Worm (Caenorhabditis elegans) whole organism, L1 larva: ENCODE measurements around the gene clec-70.

Source experiments
- C16A3.4 ChIP-seq: fragments of 150-350 bp; optimal IDR thresholded peaks from 2 replicates; lab custom pipeline; 2014; ENCODE audit warnings: missing biosample characterization, missing genetic modification characterization
- C34B4.2 ChIP-seq: sonication (generic microtip); optimal IDR thresholded peaks from 2 replicates; lab custom pipeline; 2017; ENCODE audit warnings: mild to moderate bottlenecking, missing genetic modification characterization, missing compliant biosample characterization
- aha-1 ChIP-seq: fragments of 150-350 bp; optimal IDR thresholded peaks from 2 replicates; lab custom pipeline; 2014; ENCODE audit warnings: missing biosample characterization, missing genetic modification characterization
- aly-2 ChIP-seq: fragments of 150-350 bp; optimal IDR thresholded peaks from 2 replicates; lab custom pipeline; 2014; ENCODE audit warnings: missing biosample characterization, missing genetic modification characterization
- ceh-63 ChIP-seq: fragments of 200-800 bp; sonication (Bioruptor generic); optimal IDR thresholded peaks from 2 replicates; lab custom pipeline; 2018; ENCODE audit warnings: mild to moderate bottlenecking, missing genetic modification characterization, missing compliant biosample characterization
- ceh-8 ChIP-seq: fragments of 200-800 bp; sonication (Bioruptor generic); optimal IDR thresholded peaks from 2 replicates; lab custom pipeline; 2018; ENCODE audit warnings: mild to moderate bottlenecking, missing genetic modification characterization, moderate library complexity, missing compliant biosample characterization
- dpl-1 ChIP-seq, 3 experiments: fragments of 150-350 bp in 2 of 3; sonication (generic microtip) in 1 of 3; optimal IDR thresholded peaks; 2 replicates each; lab custom pipeline; 2014 to 2017; ENCODE audit warnings: missing biosample characterization in 3 of 3, missing genetic modification characterization in 3 of 3, missing genetic modification reagents in 3 of 3
- efl-1 ChIP-seq, 4 experiments: fragments of 150-350 bp; optimal IDR thresholded peaks in 3 of 4; peaks in 1 of 4; 1 replicate in 1 of 4; 2 replicates in 3 of 4; lab custom pipeline; 2014; ENCODE audit warnings: missing biosample characterization in 2 of 4, missing genetic modification characterization in 2 of 4, missing genetic modification reagents in 2 of 4
- efl-3 ChIP-seq: fragments of 200-800 bp; sonication (Bioruptor generic); optimal IDR thresholded peaks from 2 replicates; lab custom pipeline; 2018; ENCODE audit warnings: mild to moderate bottlenecking, missing genetic modification characterization, missing compliant biosample characterization
- egl-13 ChIP-seq: sonication (generic microtip); optimal IDR thresholded peaks from 2 replicates; lab custom pipeline; 2016; ENCODE audit warnings: missing genotype, missing genetic modification reagents, missing genetic modification characterization, missing compliant biosample characterization
- elt-2 ChIP-seq: sonication (generic microtip); optimal IDR thresholded peaks from 2 replicates; lab custom pipeline; 2016; ENCODE audit warnings: missing genetic modification characterization, mild to moderate bottlenecking, inconsistent platforms, missing compliant biosample characterization, missing genetic modification reagents
- elt-3 ChIP-seq, 6 experiments: fragments of 150-350 bp in 1 of 6; sonication (generic microtip); optimal IDR thresholded peaks; 2 replicates each; lab custom pipeline; 2017 to 2018; ENCODE audit warnings: missing biosample characterization in 6 of 6, missing genetic modification characterization in 6 of 6, inconsistent platforms in 1 of 6
- ets-5 ChIP-seq: fragments of 200-800 bp; sonication (Bioruptor generic); IDR thresholded peaks from 2 replicates; pipeline ENCODE4 v1.3.6; 2022; ENCODE audit warnings: missing genetic modification characterization, missing compliant biosample characterization
- fkh-4 ChIP-seq: sonication (generic microtip); optimal IDR thresholded peaks from 2 replicates; lab custom pipeline; 2016; ENCODE audit warnings: missing compliant biosample characterization, missing genetic modification characterization, borderline replicate concordance
- fos-1 ChIP-seq: fragments of 150-350 bp; optimal IDR thresholded peaks from 2 replicates; lab custom pipeline; 2014; ENCODE audit warnings: missing biosample characterization, missing genetic modification characterization
- hlh-17 ChIP-seq: fragments of 200-800 bp; sonication (Bioruptor generic); optimal IDR thresholded peaks from 2 replicates; lab custom pipeline; 2018; ENCODE audit warnings: missing genetic modification characterization, mild to moderate bottlenecking, missing compliant biosample characterization, moderate library complexity, borderline replicate concordance
- irx-1 ChIP-seq: sonication (generic microtip); optimal IDR thresholded peaks from 2 replicates; lab custom pipeline; 2016; ENCODE audit warnings: missing genetic modification characterization, missing compliant biosample characterization
- jun-1 ChIP-seq: fragments of 150-350 bp; optimal IDR thresholded peaks from 2 replicates; lab custom pipeline; 2014; ENCODE audit warnings: missing biosample characterization, missing genetic modification reagents, missing genetic modification characterization
- lin-14 ChIP-seq: fragments of 200-800 bp; sonication (Bioruptor generic); optimal IDR thresholded peaks from 2 replicates; lab custom pipeline; 2018; ENCODE audit warnings: mild to moderate bottlenecking, missing genetic modification characterization, moderate library complexity, missing compliant biosample characterization
- lin-35 ChIP-seq, 2 experiments: fragments of 150-350 bp; optimal IDR thresholded peaks; 2 replicates each; lab custom pipeline; 2014; ENCODE audit warnings: missing biosample characterization in 2 of 2, missing genetic modification characterization in 2 of 2, missing genetic modification reagents in 2 of 2
- lin-39 ChIP-seq: fragments of 150-350 bp; optimal IDR thresholded peaks from 2 replicates; lab custom pipeline; 2014; ENCODE audit warnings: missing biosample characterization, missing genetic modification reagents, missing genetic modification characterization
- lir-3 ChIP-seq: sonication (generic microtip); optimal IDR thresholded peaks from 2 replicates; lab custom pipeline; 2016; ENCODE audit warnings: mild to moderate bottlenecking, missing genetic modification characterization, moderate library complexity, missing compliant biosample characterization; ENCODE audit not compliant: poor library complexity
- lsy-2 ChIP-seq, 2 experiments: fragments of 150-350 bp; optimal IDR thresholded peaks; 2 replicates each; lab custom pipeline; 2014; ENCODE audit warnings: missing biosample characterization in 2 of 2, missing genetic modification characterization in 2 of 2
- mdl-1 ChIP-seq, 2 experiments: fragments of 150-350 bp; optimal IDR thresholded peaks; 2 replicates each; lab custom pipeline; 2014 to 2017; ENCODE audit warnings: missing biosample characterization in 2 of 2, missing genetic modification characterization in 2 of 2, inconsistent platforms in 1 of 2
- mep-1 ChIP-seq: fragments of 150-350 bp; optimal IDR thresholded peaks from 2 replicates; lab custom pipeline; 2014; ENCODE audit warnings: missing biosample characterization, missing genetic modification characterization
- nhr-20 ChIP-seq: sonication (generic microtip); optimal IDR thresholded peaks from 2 replicates; lab custom pipeline; 2016; ENCODE audit warnings: mild to moderate bottlenecking, missing genetic modification characterization, missing compliant biosample characterization
- nhr-28 ChIP-seq: fragments of 150-350 bp; optimal IDR thresholded peaks from 2 replicates; lab custom pipeline; 2014; ENCODE audit warnings: missing biosample characterization, missing genetic modification characterization
- nhr-76 ChIP-seq: sonication (generic microtip); optimal IDR thresholded peaks from 2 replicates; lab custom pipeline; 2017; ENCODE audit warnings: missing biosample characterization, missing genetic modification characterization
- nhr-90 ChIP-seq: sonication (generic microtip); optimal IDR thresholded peaks from 2 replicates; lab custom pipeline; 2016; ENCODE audit warnings: mild to moderate bottlenecking, missing genetic modification characterization, missing compliant biosample characterization; ENCODE audit not compliant: poor library complexity
- pax-3 ChIP-seq: fragments of 200-800 bp; sonication (Bioruptor generic); optimal IDR thresholded peaks from 2 replicates; lab custom pipeline; 2018; ENCODE audit warnings: mild to moderate bottlenecking, missing genetic modification characterization, moderate library complexity, missing compliant biosample characterization
- pqm-1 ChIP-seq: sonication (generic microtip); optimal IDR thresholded peaks from 3 replicates; lab custom pipeline; 2017; ENCODE audit warnings: missing biosample characterization, missing genetic modification characterization
- skn-1 ChIP-seq: fragments of 150-350 bp; optimal IDR thresholded peaks from 2 replicates; lab custom pipeline; 2014; ENCODE audit warnings: missing biosample characterization, missing genetic modification characterization
- sup-37 ChIP-seq: fragments of 200-800 bp; sonication (Bioruptor generic); optimal IDR thresholded peaks from 2 replicates; lab custom pipeline; 2018; ENCODE audit warnings: mild to moderate bottlenecking, missing genetic modification characterization, missing compliant biosample characterization
- swsn-7 ChIP-seq: sonication (generic microtip); optimal IDR thresholded peaks from 2 replicates; lab custom pipeline; 2016; ENCODE audit warnings: missing genetic modification characterization, missing compliant biosample characterization
- tlp-1 ChIP-seq: fragments of 150-350 bp; optimal IDR thresholded peaks from 2 replicates; lab custom pipeline; 2014; ENCODE audit warnings: missing biosample characterization, missing genetic modification characterization
- unc-86 ChIP-seq: sonication (generic microtip); optimal IDR thresholded peaks from 2 replicates; lab custom pipeline; 2016; ENCODE audit warnings: missing genetic modification characterization, missing compliant biosample characterization
- unc-98 ChIP-seq: fragments of 200-800 bp; sonication (Bioruptor generic); IDR thresholded peaks from 2 replicates; pipeline ENCODE4 v1.3.6; 2022; ENCODE audit warnings: missing genetic modification characterization, missing compliant biosample characterization
- ztf-11 ChIP-seq, 2 experiments: sonication (generic microtip); optimal IDR thresholded peaks; 2 replicates each; lab custom pipeline; 2016 to 2017; ENCODE audit warnings: missing genetic modification characterization in 2 of 2, missing biosample characterization in 1 of 2, missing compliant biosample characterization in 1 of 2

clec-70 gene

DNA sequence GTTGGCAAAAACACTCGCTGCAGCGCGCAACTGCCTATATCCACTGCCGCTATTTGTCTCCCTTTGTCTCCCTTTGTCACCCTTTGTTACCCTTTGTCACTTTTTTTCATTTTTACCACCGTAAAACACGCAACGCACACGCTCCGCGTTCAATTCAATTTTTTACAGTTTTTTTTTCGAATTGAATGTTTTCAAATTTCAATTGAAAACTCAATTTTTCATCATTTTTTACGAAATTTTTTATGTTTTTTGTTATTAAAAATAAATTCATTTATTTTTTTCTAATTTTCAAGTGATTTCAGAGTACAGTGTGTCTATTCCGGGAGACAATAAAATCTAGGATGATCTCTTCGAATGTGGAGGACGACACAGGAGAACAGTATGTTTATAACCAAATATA lies 10.5 kb downstream of the clec-70 start, which contains the start of gene Y46C8AL.11:
Gene Y46C8AL.11 (plus strand): TSS at position 301 of the 400 bp plus-strand sequence.
- TF ChIP-seq fos-1 (tag; lab: Kevin White, UChicago) (no peak), egl-13 (tag; lab: Kevin White, UChicago) (no peak), tlp-1 (tag; lab: Kevin White, UChicago) (no peak), ceh-8 (no peak), mep-1 (tag; lab: Kevin White, UChicago) (no peak), unc-86 (tag; lab: Kevin White, UChicago) (no peak), lin-39 (tag; lab: Kevin White, UChicago) (no peak), aly-2 (tag; lab: Kevin White, UChicago) (no peak), hlh-17 (no peak), unc-98 (no peak), nhr-28 (tag; lab: Kevin White, UChicago) (no peak), aha-1 (tag; lab: Kevin White, UChicago) (no peak), sup-37 (GFP tag; lab: Kevin White, UChicago) (no peak)
- TF ChIP-seq, all 84 proteins: peak for 0

DNA sequence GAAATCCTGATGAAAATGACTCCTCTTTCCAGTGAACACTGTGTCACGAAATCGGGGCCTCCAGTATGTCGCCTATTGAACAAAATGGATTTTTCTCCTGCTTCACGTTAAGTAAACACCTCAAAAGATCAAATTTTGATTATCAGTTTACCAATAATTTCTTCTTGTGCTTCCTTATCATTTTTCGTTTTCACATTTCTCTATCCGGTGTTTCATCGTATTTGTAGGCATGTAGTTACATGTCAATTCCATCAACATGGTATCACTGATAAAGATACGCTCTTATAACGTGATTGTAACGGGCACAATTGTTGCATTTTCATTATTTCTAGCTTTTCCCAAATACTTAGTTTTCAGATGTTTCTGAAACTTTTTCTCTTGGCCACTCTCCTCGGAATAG lies 12.0 kb downstream of the clec-70 start, which contains the start of gene clec-72:
Gene clec-72 (plus strand): TSS at position 358 of the 400 bp plus-strand sequence.
- TF ChIP-seq pqm-1 (tag; lab: Kevin White, UChicago) (peak; percentile 78), lin-35 (GFP tag; optimal IDR thresholded peaks at IDR 0.05; lab: Kevin White, UChicago) (peak in 1 of 2 experiments; percentile 10), elt-2 (tag; lab: Kevin White, UChicago) (peak; percentile 98), nhr-20 (tag; lab: Kevin White, UChicago) (peak; percentile 13), jun-1 (peak; percentile 78), ceh-63 (GFP tag; lab: Kevin White, UChicago) (no peak)

DNA sequence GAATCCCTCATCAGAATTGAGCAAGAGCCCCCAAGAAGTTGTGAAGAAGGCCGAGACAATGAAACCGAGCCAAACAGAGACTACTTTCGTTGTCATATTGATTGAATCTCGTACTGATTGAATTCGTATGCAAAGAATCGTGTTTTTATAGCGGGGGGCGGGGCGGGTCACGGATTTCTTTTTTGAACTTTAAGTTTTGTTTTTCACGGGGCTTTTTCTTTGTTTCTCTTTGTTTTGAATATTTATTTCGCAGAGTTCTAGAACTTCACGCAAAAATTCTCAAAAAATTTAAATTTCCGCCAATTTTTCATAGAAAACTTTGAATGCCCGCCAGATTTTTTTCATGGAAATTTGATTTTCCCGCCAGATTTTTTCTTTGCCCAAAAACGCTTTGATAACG lies 23.6 kb downstream of the clec-70 start, which contains the start of gene clec-73:
Gene clec-73 (minus strand): TSS at position 101 of the 400 bp plus-strand sequence.
- TF ChIP-seq nhr-28 (tag; lab: Kevin White, UChicago) (no peak), nhr-20 (tag; lab: Kevin White, UChicago) (no peak), skn-1 (no peak), unc-86 (tag; lab: Kevin White, UChicago) (no peak), lsy-2 (tag; optimal IDR thresholded peaks at IDR 0.05; lab: Kevin White, UChicago) (no peak), dpl-1 (GFP tag; optimal IDR thresholded peaks at IDR 0.05; lab: Kevin White, UChicago) (no peak), elt-3 (tag; optimal IDR thresholded peaks at IDR 0.05; lab: Kevin White, UChicago) (no peak), egl-13 (tag; lab: Kevin White, UChicago) (no peak), C16A3.4 (tag; lab: Kevin White, UChicago) (no peak), mdl-1 (tag; optimal IDR thresholded peaks at IDR 0.05; lab: Kevin White, UChicago) (no peak), lin-35 (GFP tag; optimal IDR thresholded peaks at IDR 0.05; lab: Kevin White, UChicago) (no peak), ceh-8 (no peak), tlp-1 (tag; lab: Kevin White, UChicago) (no peak), pax-3 (tag; lab: Kevin White, UChicago) (no peak), efl-3 (GFP tag; lab: Kevin White, UChicago) (no peak), mep-1 (tag; lab: Kevin White, UChicago) (no peak), nhr-90 (tag; lab: Kevin White, UChicago) (no peak), swsn-7 (tag; lab: Kevin White, UChicago) (no peak), C34B4.2 (tag; lab: Kevin White, UChicago) (no peak), irx-1 (tag; lab: Kevin White, UChicago) (no peak)

DNA sequence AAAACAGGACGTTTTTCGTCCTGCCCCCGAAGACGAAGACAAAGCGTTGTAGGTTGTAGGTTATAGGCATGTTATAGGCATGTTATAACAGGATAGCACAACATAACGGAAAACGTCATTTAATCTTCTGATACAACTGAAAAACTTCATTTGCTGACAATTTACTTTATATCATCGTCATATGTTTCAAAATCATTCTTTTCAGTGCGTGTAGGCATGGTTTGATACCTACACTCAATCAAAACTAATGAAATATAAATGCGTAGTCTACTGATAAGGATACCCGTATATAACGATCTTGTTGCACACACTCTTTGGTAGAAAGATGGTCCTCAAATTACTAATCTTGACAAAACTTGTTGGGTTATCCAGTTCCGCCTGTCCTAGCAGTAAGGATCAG lies 24.2 kb downstream of the clec-70 start, which contains the start of gene clec-74:
Gene clec-74 (plus strand): TSS at position 301 of the 400 bp plus-strand sequence.
- TF ChIP-seq nhr-76 (tag; lab: Kevin White, UChicago) (no peak), ets-5 (GFP tag; lab: Robert Waterston, UW) (no peak), lin-14 (no peak), efl-1 (optimal IDR thresholded peaks at IDR 0.05; lab: Kevin White, UChicago) (no peak), efl-1 (GFP tag; optimal IDR thresholded peaks at IDR 0.05 in 1 of 2; lab: Kevin White, UChicago) (no peak), fkh-4 (tag; lab: Kevin White, UChicago) (no peak), hlh-17 (no peak), ztf-11 (tag; optimal IDR thresholded peaks at IDR 0.05; lab: Kevin White, UChicago) (no peak), lir-3 (tag; lab: Kevin White, UChicago) (no peak), unc-98 (no peak), lsy-2 (tag; optimal IDR thresholded peaks at IDR 0.05; lab: Kevin White, UChicago) (no peak)
